Worm (Caenorhabditis elegans): Measurements from ENCODE around the gene sri-38.

Gene sri-38

ce11 chrII:2629270-2629669 lies 18.6 kb downstream of the sri-38 start, which contains the start of gene sri-37:
Gene sri-37 (plus strand): TSS chrII:2629570.
- TF ChIP-seq unc-3 (GFP tag; conservative IDR thresholded peaks at IDR 0.05): no peak
- TF ChIP-seq unc-3 (tag; optimal IDR thresholded peaks at IDR 0.05): no peak
- no peak for TF ChIP-seq syd-9 (tag; optimal IDR thresholded peaks at IDR 0.05)
- TF ChIP-seq ceh-6 (GFP tag; optimal IDR thresholded peaks at IDR 0.05): no peak
- no peak for TF ChIP-seq pha-2 (tag; optimal IDR thresholded peaks at IDR 0.05)
- no peak for TF ChIP-seq fkh-6 (tag; optimal IDR thresholded peaks at IDR 0.05)
- no peak for TF ChIP-seq mec-3 (tag; optimal IDR thresholded peaks at IDR 0.05; ENCODE audit: borderline replicate concordance)
- no peak for TF ChIP-seq che-1 (tag; optimal IDR thresholded peaks at IDR 0.05)
- TF ChIP-seq pax-1 (tag; optimal IDR thresholded peaks at IDR 0.05): no peak
- TF ChIP-seq tbx-7 (tag; optimal IDR thresholded peaks at IDR 0.05): no peak
- TF ChIP-seq rnt-1 (tag; optimal IDR thresholded peaks at IDR 0.05): no peak
- TF ChIP-seq dve-1 (tag; optimal IDR thresholded peaks at IDR 0.05): no peak
- no peak for TF ChIP-seq ama-1 (optimal IDR thresholded peaks at IDR 0.05)
- no peak for TF ChIP-seq ceh-48 (tag; optimal IDR thresholded peaks at IDR 0.05)
- no peak for TF ChIP-seq hlh-8 (tag; optimal IDR thresholded peaks at IDR 0.05)
- TF ChIP-seq hlh-15 (tag; optimal IDR thresholded peaks at IDR 0.05): no peak

ce11 chrII:2631169-2631568 lies 20.5 kb downstream of the sri-38 start, which contains the start of gene D2062.1:
Gene D2062.1 (plus strand): TSS chrII:2631469.
- TF ChIP-seq rnt-1 (tag; optimal IDR thresholded peaks at IDR 0.05) (no peak), fax-1 (tag; optimal IDR thresholded peaks at IDR 0.05) (no peak), F13H6.1 (tag; optimal IDR thresholded peaks at IDR 0.05) (no peak), ref-2 (tag; optimal IDR thresholded peaks at IDR 0.05) (no peak), mec-3 (tag; optimal IDR thresholded peaks at IDR 0.05; ENCODE audit: borderline replicate concordance) (no peak), hlh-15 (tag; optimal IDR thresholded peaks at IDR 0.05) (no peak), elt-2 (tag; optimal IDR thresholded peaks at IDR 0.05) (no peak), ceh-9 (tag; optimal IDR thresholded peaks at IDR 0.05) (no peak), hlh-6 (tag; optimal IDR thresholded peaks at IDR 0.05) (no peak), pag-3 (tag; optimal IDR thresholded peaks at IDR 0.05; ENCODE audit: borderline replicate concordance) (no peak), ceh-6 (GFP tag; optimal IDR thresholded peaks at IDR 0.05) (no peak), fkh-10 (GFP tag; optimal IDR thresholded peaks at IDR 0.05) (no peak)

DNA sequence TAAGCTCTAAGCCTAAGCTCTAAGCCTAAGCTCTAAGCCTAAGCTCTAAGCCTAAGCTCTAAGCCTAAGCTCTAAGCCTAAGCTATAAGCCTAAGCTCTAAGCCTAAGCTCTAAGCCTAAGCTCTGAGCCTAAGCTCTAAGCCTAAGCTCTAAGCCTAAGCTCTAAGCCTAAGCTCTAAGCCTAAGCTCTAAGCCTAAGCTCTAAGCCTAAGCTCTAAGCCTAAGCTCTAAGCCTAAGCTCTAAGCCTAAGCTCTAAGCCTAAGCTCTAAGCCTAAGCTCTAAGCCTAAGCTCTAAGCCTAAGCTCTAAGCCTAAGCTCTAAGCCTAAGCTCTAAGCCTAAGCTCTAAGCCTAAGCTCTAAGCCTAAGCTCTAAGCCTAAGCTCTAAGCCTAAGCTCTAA lies 21.5 kb downstream of the sri-38 start:
- TF ChIP-seq dve-1 (tag; optimal IDR thresholded peaks at IDR 0.05): peak; percentile 89

DNA sequence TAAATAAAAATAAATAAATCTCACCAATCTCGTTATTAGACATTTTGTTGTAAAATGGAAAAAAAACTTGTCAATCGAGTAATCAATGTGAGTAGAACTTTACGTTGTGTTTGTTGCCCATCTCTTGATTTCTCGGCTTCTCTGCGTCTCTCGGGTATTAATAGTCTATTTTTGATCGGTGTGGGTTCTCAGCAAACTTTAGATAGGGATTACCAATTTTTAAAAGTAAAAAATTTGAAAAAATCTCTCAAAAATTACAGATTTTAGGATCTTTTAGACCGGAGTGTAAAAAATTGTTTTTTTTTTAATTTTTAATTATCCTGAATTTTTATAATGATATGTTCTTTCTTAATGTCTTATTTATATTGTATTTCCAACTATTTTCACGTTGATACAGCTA lies 26.7 kb downstream of the sri-38 start, which contains the start of gene F22E5.21:
F22E5.21 (minus strand) TSS at position 101 of the 400 bp plus-strand sequence.
- no peak for TF ChIP-seq sdc-2 (tag; optimal IDR thresholded peaks at IDR 0.05)
- no peak for TF ChIP-seq fax-1 (tag; optimal IDR thresholded peaks at IDR 0.05)
- TF ChIP-seq Y22D7AL.16 (tag; optimal IDR thresholded peaks at IDR 0.05): no peak
- no peak for TF ChIP-seq ceh-48 (tag; optimal IDR thresholded peaks at IDR 0.05)
- no peak for TF ChIP-seq elt-4 (tag; optimal IDR thresholded peaks at IDR 0.05)
- no peak for TF ChIP-seq fkh-10 (GFP tag; optimal IDR thresholded peaks at IDR 0.05)
- TF ChIP-seq madf-2 (tag; optimal IDR thresholded peaks at IDR 0.05): no peak
- TF ChIP-seq pros-1 (tag; optimal IDR thresholded peaks at IDR 0.05): no peak
- TF ChIP-seq ceh-34 (tag; optimal IDR thresholded peaks at IDR 0.05): no peak
- no peak for TF ChIP-seq ceh-45 (GFP tag; IDR thresholded peaks at IDR 0.05)
- TF ChIP-seq C08G9.2 (tag; optimal IDR thresholded peaks at IDR 0.05): no peak
- no peak for TF ChIP-seq pat-9 (tag; optimal IDR thresholded peaks at IDR 0.05)
- TF ChIP-seq npax-4 (tag; optimal IDR thresholded peaks at IDR 0.05): no peak
- no peak for TF ChIP-seq lim-6 (tag; optimal IDR thresholded peaks at IDR 0.05)
- TF ChIP-seq ceh-30 (tag; optimal IDR thresholded peaks at IDR 0.05): no peak
- TF ChIP-seq ceh-14 (tag; optimal IDR thresholded peaks at IDR 0.05): no peak
- TF ChIP-seq pax-1 (tag; optimal IDR thresholded peaks at IDR 0.05): no peak
- no peak for TF ChIP-seq nhr-232 (tag; optimal IDR thresholded peaks at IDR 0.05)
